Worm (Caenorhabditis elegans): ENCODE data around the gene C08F8.2.

Gene C08F8.2

ce11 chrIV:11142314-11143227 lies 8.2 kb upstream of the C08F8.2 start, which contains the start of gene skih-2:
Gene skih-2, minus strand, starts transcription at chrIV:11142364.
- TF ChIP-seq jun-1 (tag; optimal IDR thresholded peaks at IDR 0.05), result no peak
- peak; percentile 33 for TF ChIP-seq nhr-23 (tag; optimal IDR thresholded peaks at IDR 0.05)
- peak; percentile 62 for TF ChIP-seq nfya-1 (tag; optimal IDR thresholded peaks at IDR 0.05; ENCODE audit: insufficient read depth)
- TF ChIP-seq nhr-25 (tag; optimal IDR thresholded peaks at IDR 0.05), result peak; percentile 14
- TF ChIP-seq pqm-1 (tag; optimal IDR thresholded peaks at IDR 0.05), result no peak
- peak; percentile 28 for TF ChIP-seq lin-15B (tag; optimal IDR thresholded peaks at IDR 0.05)
- TF ChIP-seq eor-1 (tag; optimal IDR thresholded peaks at IDR 0.05), result no peak
- TF ChIP-seq pha-4 (tag; optimal IDR thresholded peaks at IDR 0.05), result peak; percentile 73

DNA sequence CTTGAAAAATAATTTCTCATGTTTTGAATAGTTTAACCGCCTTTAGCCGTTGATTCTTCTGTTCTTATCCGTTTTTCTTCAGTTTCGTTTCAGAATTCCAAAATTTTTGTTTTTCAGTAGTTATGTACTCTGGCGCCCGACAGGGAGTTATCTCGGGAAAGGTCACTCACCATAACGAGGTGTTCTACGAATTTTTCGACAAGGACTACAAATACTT lies 7.7 kb upstream of the C08F8.2 start, which contains the start of gene F01G4.4:
Gene F01G4.4, plus strand, starts transcription at position 118 of the 217 bp plus-strand sequence.
- no peak for TF ChIP-seq aly-2 (tag; optimal IDR thresholded peaks at IDR 0.05)
- no peak for TF ChIP-seq mml-1 (tag; optimal IDR thresholded peaks at IDR 0.05)
- no peak for TF ChIP-seq ama-1 (optimal IDR thresholded peaks at IDR 0.05)
- no peak for TF ChIP-seq egl-5 (tag; optimal IDR thresholded peaks at IDR 0.05)
- no peak for TF ChIP-seq ZK546.5 (tag; optimal IDR thresholded peaks at IDR 0.05)
- TF ChIP-seq unc-62 (GFP tag; optimal IDR thresholded peaks at IDR 0.05), result no peak
- TF ChIP-seq elt-3 (tag; optimal IDR thresholded peaks at IDR 0.05), result no peak
- TF ChIP-seq nhr-76 (tag; optimal IDR thresholded peaks at IDR 0.05), result no peak
- TF ChIP-seq elt-2 (tag; optimal IDR thresholded peaks at IDR 0.05), result no peak
- no peak for TF ChIP-seq ztf-4 (tag; optimal IDR thresholded peaks at IDR 0.05)
- TF ChIP-seq zag-1 (tag; optimal IDR thresholded peaks at IDR 0.05), result no peak
- no peak for TF ChIP-seq lin-39 (tag; optimal IDR thresholded peaks at IDR 0.05)
- no peak for TF ChIP-seq nhr-237 (tag; optimal IDR thresholded peaks at IDR 0.05)
- TF ChIP-seq hmg-11 (tag; optimal IDR thresholded peaks at IDR 0.05), result no peak
- TF ChIP-seq ceh-16 (tag; optimal IDR thresholded peaks at IDR 0.05), result no peak
- TF ChIP-seq skn-1 (tag; optimal IDR thresholded peaks at IDR 0.05), result no peak
- TF ChIP-seq ceh-28 (tag; optimal IDR thresholded peaks at IDR 0.05), result no peak
- no peak for TF ChIP-seq R02D3.7 (tag; optimal IDR thresholded peaks at IDR 0.05)
- no peak for TF ChIP-seq jun-1 (tag; optimal IDR thresholded peaks at IDR 0.05)

DNA sequence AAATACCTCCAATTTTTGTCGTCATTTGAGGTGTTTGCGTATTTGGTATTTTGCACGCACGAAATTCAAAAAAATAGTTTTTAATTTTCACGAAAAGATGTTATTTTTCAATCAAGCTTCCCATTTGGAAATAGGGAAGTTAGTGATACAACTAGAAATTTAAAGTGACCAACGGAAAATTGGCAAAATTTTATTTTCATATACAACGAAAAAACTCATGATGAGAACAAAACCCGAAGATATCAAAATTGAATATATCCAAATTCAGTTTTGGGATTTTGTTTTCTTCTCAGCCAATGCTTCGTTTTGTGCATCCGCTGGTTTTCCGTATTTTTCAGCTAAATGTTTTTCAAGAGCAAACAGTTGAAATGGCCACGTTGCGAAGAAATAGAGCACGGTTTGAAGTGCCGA lies 4.9 kb upstream of the C08F8.2 start:
- TF ChIP-seq ztf-11 (tag; optimal IDR thresholded peaks at IDR 0.05), result no peak
- no peak for TF ChIP-seq fkh-10 (GFP tag; optimal IDR thresholded peaks at IDR 0.05)
- no peak for TF ChIP-seq elt-2 (tag; optimal IDR thresholded peaks at IDR 0.05)
- no peak for TF ChIP-seq hmg-11 (tag; optimal IDR thresholded peaks at IDR 0.05)
- TF ChIP-seq elt-3 (tag; optimal IDR thresholded peaks at IDR 0.05), result no peak
- TF ChIP-seq pqm-1 (tag; optimal IDR thresholded peaks at IDR 0.05), result no peak
- no peak for TF ChIP-seq tbx-2 (tag; optimal IDR thresholded peaks at IDR 0.05)
- TF ChIP-seq jun-1 (tag; optimal IDR thresholded peaks at IDR 0.05), result no peak
- no peak for TF ChIP-seq ceh-28 (tag; optimal IDR thresholded peaks at IDR 0.05)
- no peak for TF ChIP-seq egl-5 (tag; optimal IDR thresholded peaks at IDR 0.05)
- TF ChIP-seq ZK546.5 (tag; optimal IDR thresholded peaks at IDR 0.05), result no peak
- no peak for TF ChIP-seq zag-1 (tag; optimal IDR thresholded peaks at IDR 0.05)
- TF ChIP-seq unc-39 (tag; optimal IDR thresholded peaks at IDR 0.05), result no peak

- TF ChIP-seq ceh-28 (tag; optimal IDR thresholded peaks at IDR 0.05), result no peak
- no peak for TF ChIP-seq zag-1 (tag; optimal IDR thresholded peaks at IDR 0.05)
- no peak for TF ChIP-seq ceh-82 (tag; optimal IDR thresholded peaks at IDR 0.05)
- TF ChIP-seq R02D3.7 (tag; optimal IDR thresholded peaks at IDR 0.05), result no peak
- TF ChIP-seq nhr-237 (tag; optimal IDR thresholded peaks at IDR 0.05), result no peak
- TF ChIP-seq lsy-12 (tag; optimal IDR thresholded peaks at IDR 0.05), result no peak
- TF ChIP-seq lin-15B (tag; optimal IDR thresholded peaks at IDR 0.05), result no peak
- TF ChIP-seq egl-27 (tag; optimal IDR thresholded peaks at IDR 0.05), result no peak
- TF ChIP-seq nhr-25 (tag; optimal IDR thresholded peaks at IDR 0.05), result no peak
Measured at ce11 chrIV:11146492-11146891, 4.3 kb upstream of the C08F8.2 start.

DNA sequence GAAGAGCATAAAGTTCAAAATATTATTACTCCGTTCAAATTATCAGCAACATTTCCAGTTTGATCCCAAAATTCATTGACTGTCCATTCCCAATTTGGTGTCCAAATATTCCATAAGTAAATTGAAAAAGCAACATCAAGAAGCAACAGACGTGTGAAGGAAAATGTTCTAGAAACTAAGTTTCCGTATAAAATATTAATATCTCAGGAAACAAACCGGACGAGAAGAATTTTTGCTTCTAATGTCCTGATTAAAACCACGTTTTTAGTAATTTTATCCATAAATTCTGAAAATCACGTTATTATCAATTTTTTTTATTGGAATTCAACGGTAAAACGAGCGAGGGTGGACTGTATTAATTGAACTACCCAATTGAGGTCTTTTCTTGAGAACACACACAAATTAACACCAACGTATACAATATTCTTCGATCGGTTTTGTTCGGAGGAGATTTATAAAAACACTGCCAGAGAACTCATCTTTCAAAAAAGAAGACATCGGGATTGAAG lies 3.8 kb upstream of the C08F8.2 start, which contains the start of gene pigq-1:
Gene pigq-1, minus strand, starts transcription at position 286 of the 509 bp plus-strand sequence.
- TF ChIP-seq lsy-12 (tag; optimal IDR thresholded peaks at IDR 0.05) (peak; percentile 65), elt-2 (tag; optimal IDR thresholded peaks at IDR 0.05) (peak; percentile 19), tbx-2 (tag; optimal IDR thresholded peaks at IDR 0.05) (peak; percentile 49), nhr-23 (tag; optimal IDR thresholded peaks at IDR 0.05) (peak; percentile 16), nhr-67 (tag; optimal IDR thresholded peaks at IDR 0.05) (no peak), sea-2 (GFP tag; optimal IDR thresholded peaks at IDR 0.05) (no peak), nhr-77 (tag; optimal IDR thresholded peaks at IDR 0.05) (no peak), nhr-28 (tag; optimal IDR thresholded peaks at IDR 0.05) (no peak), nhr-25 (tag; optimal IDR thresholded peaks at IDR 0.05) (no peak), unc-62 (GFP tag; optimal IDR thresholded peaks at IDR 0.05) (no peak), aly-2 (tag; optimal IDR thresholded peaks at IDR 0.05) (peak; percentile 20), elt-1 (tag; optimal IDR thresholded peaks at IDR 0.05) (peak; percentile 17), snpc-4 (tag; optimal IDR thresholded peaks at IDR 0.05) (no peak), ceh-28 (tag; optimal IDR thresholded peaks at IDR 0.05) (peak; percentile 16), fos-1 (tag; optimal IDR thresholded peaks at IDR 0.05) (no peak), zag-1 (tag; optimal IDR thresholded peaks at IDR 0.05) (peak; percentile 62), ceh-9 (tag; optimal IDR thresholded peaks at IDR 0.05) (no peak), nfya-1 (tag; optimal IDR thresholded peaks at IDR 0.05; ENCODE audit: insufficient read depth) (no peak), mml-1 (tag; optimal IDR thresholded peaks at IDR 0.05) (no peak), egl-5 (tag; optimal IDR thresholded peaks at IDR 0.05) (no peak), R02D3.7 (tag; optimal IDR thresholded peaks at IDR 0.05) (peak; percentile 49), pha-4 (tag; optimal IDR thresholded peaks at IDR 0.05) (peak; percentile 25), ceh-16 (tag; optimal IDR thresholded peaks at IDR 0.05) (peak; percentile 10)
